Worm (Caenorhabditis elegans) whole organism, L1 larva: ENCODE measurements around the gene srm-3.

Experiments
- C16A3.4 ChIP-seq: fragments of 150-350 bp; optimal IDR thresholded peaks from 2 replicates; lab custom pipeline; 2014; ENCODE audit warnings: missing biosample characterization, missing genetic modification characterization
- C34B4.2 ChIP-seq: sonication (generic microtip); optimal IDR thresholded peaks from 2 replicates; lab custom pipeline; 2017; ENCODE audit warnings: mild to moderate bottlenecking, missing genetic modification characterization, missing compliant biosample characterization
- F16B12.6 ChIP-seq: fragments of 150-350 bp; optimal IDR thresholded peaks from 2 replicates; lab custom pipeline; 2014; ENCODE audit warnings: missing biosample characterization, missing genetic modification characterization
- aly-2 ChIP-seq: fragments of 150-350 bp; optimal IDR thresholded peaks from 2 replicates; lab custom pipeline; 2014; ENCODE audit warnings: missing biosample characterization, missing genetic modification characterization
- blmp-1 ChIP-seq: fragments of 150-350 bp; optimal IDR thresholded peaks from 2 replicates; lab custom pipeline; 2014; ENCODE audit warnings: missing biosample characterization, missing genetic modification characterization
- dpl-1 ChIP-seq, 3 experiments: fragments of 150-350 bp in 2 of 3; sonication (generic microtip) in 1 of 3; optimal IDR thresholded peaks; 2 replicates each; lab custom pipeline; 2014 to 2017; ENCODE audit warnings: missing biosample characterization in 3 of 3, missing genetic modification characterization in 3 of 3, missing genetic modification reagents in 3 of 3
- dsc-1 ChIP-seq: sonication (generic microtip); optimal IDR thresholded peaks from 2 replicates; lab custom pipeline; 2016; ENCODE audit warnings: mild to moderate bottlenecking, missing genetic modification characterization, missing compliant biosample characterization
- efl-1 ChIP-seq, 4 experiments: fragments of 150-350 bp; optimal IDR thresholded peaks in 3 of 4; peaks in 1 of 4; 1 replicate in 1 of 4; 2 replicates in 3 of 4; lab custom pipeline; 2014; ENCODE audit warnings: missing biosample characterization in 2 of 4, missing genetic modification characterization in 2 of 4, missing genetic modification reagents in 2 of 4
- egl-13 ChIP-seq: sonication (generic microtip); optimal IDR thresholded peaks from 2 replicates; lab custom pipeline; 2016; ENCODE audit warnings: missing genotype, missing genetic modification reagents, missing genetic modification characterization, missing compliant biosample characterization
- egl-27 ChIP-seq, 2 experiments: fragments of 150-350 bp in 1 of 2; sonication (generic microtip); optimal IDR thresholded peaks; 3 replicates each; lab custom pipeline; 2017 to 2018; ENCODE audit warnings: missing biosample characterization in 2 of 2, missing genetic modification characterization in 2 of 2, missing genetic modification reagents in 2 of 2
- elt-2 ChIP-seq: sonication (generic microtip); optimal IDR thresholded peaks from 2 replicates; lab custom pipeline; 2016; ENCODE audit warnings: missing genetic modification characterization, mild to moderate bottlenecking, inconsistent platforms, missing compliant biosample characterization, missing genetic modification reagents
- fkh-10 ChIP-seq: sonication (generic microtip); optimal IDR thresholded peaks from 2 replicates; lab custom pipeline; 2017; ENCODE audit warnings: missing biosample characterization, missing genetic modification reagents, missing genetic modification characterization
- fos-1 ChIP-seq: fragments of 150-350 bp; optimal IDR thresholded peaks from 2 replicates; lab custom pipeline; 2014; ENCODE audit warnings: missing biosample characterization, missing genetic modification characterization
- grh-1 ChIP-seq: fragments of 200-800 bp; sonication (Bioruptor generic); IDR thresholded peaks from 2 replicates; pipeline ENCODE4 v1.3.6; 2022; ENCODE audit warnings: missing genetic modification reagents, missing genetic modification characterization, missing compliant biosample characterization
- hlh-4 ChIP-seq: sonication (generic microtip); optimal IDR thresholded peaks from 2 replicates; lab custom pipeline; 2016; ENCODE audit warnings: mild to moderate bottlenecking, missing genetic modification characterization, missing compliant biosample characterization
- isw-1 ChIP-seq: fragments of 200-800 bp; sonication (Bioruptor generic); IDR thresholded peaks from 2 replicates; pipeline ENCODE4 v1.3.6; 2022; ENCODE audit warnings: missing genetic modification characterization, missing compliant biosample characterization
- lin-14 ChIP-seq: fragments of 200-800 bp; sonication (Bioruptor generic); optimal IDR thresholded peaks from 2 replicates; lab custom pipeline; 2018; ENCODE audit warnings: mild to moderate bottlenecking, missing genetic modification characterization, moderate library complexity, missing compliant biosample characterization
- lin-35 ChIP-seq, 2 experiments: fragments of 150-350 bp; optimal IDR thresholded peaks; 2 replicates each; lab custom pipeline; 2014; ENCODE audit warnings: missing biosample characterization in 2 of 2, missing genetic modification characterization in 2 of 2, missing genetic modification reagents in 2 of 2
- lir-3 ChIP-seq: sonication (generic microtip); optimal IDR thresholded peaks from 2 replicates; lab custom pipeline; 2016; ENCODE audit warnings: mild to moderate bottlenecking, missing genetic modification characterization, moderate library complexity, missing compliant biosample characterization; ENCODE audit not compliant: poor library complexity
- mab-9 ChIP-seq: fragments of 200-800 bp; sonication (Bioruptor generic); IDR thresholded peaks from 2 replicates; pipeline ENCODE4 v1.3.6; 2022; ENCODE audit warnings: missing genetic modification reagents, missing genetic modification characterization, missing compliant biosample characterization
- mef-2 ChIP-seq: fragments of 150-350 bp; optimal IDR thresholded peaks from 2 replicates; lab custom pipeline; 2014; ENCODE audit warnings: missing biosample characterization, missing genetic modification characterization
- mep-1 ChIP-seq: fragments of 150-350 bp; optimal IDR thresholded peaks from 2 replicates; lab custom pipeline; 2014; ENCODE audit warnings: missing biosample characterization, missing genetic modification characterization
- nhr-11 ChIP-seq: fragments of 150-350 bp; optimal IDR thresholded peaks from 2 replicates; lab custom pipeline; 2014; ENCODE audit warnings: missing biosample characterization, missing genetic modification characterization
- nhr-19 ChIP-seq: fragments of 200-800 bp; sonication (Bioruptor generic); conservative IDR thresholded peaks from 2 replicates; pipeline ENCODE4 v1.3.6; 2022; ENCODE audit warnings: missing genetic modification characterization, missing compliant biosample characterization
- nhr-20 ChIP-seq: sonication (generic microtip); optimal IDR thresholded peaks from 2 replicates; lab custom pipeline; 2016; ENCODE audit warnings: mild to moderate bottlenecking, missing genetic modification characterization, missing compliant biosample characterization
- nhr-28 ChIP-seq: fragments of 150-350 bp; optimal IDR thresholded peaks from 2 replicates; lab custom pipeline; 2014; ENCODE audit warnings: missing biosample characterization, missing genetic modification characterization
- nhr-76 ChIP-seq: sonication (generic microtip); optimal IDR thresholded peaks from 2 replicates; lab custom pipeline; 2017; ENCODE audit warnings: missing biosample characterization, missing genetic modification characterization
- nhr-84 ChIP-seq: sonication (generic microtip); optimal IDR thresholded peaks from 2 replicates; lab custom pipeline; 2017; ENCODE audit warnings: missing biosample characterization, missing genetic modification characterization
- nhr-85 ChIP-seq: sonication (generic microtip); peaks from one replicate; lab custom pipeline; 2016; ENCODE audit warnings: missing genetic modification characterization, inconsistent platforms, missing compliant biosample characterization
- nhr-90 ChIP-seq: sonication (generic microtip); optimal IDR thresholded peaks from 2 replicates; lab custom pipeline; 2016; ENCODE audit warnings: mild to moderate bottlenecking, missing genetic modification characterization, missing compliant biosample characterization; ENCODE audit not compliant: poor library complexity
- pax-3 ChIP-seq: fragments of 200-800 bp; sonication (Bioruptor generic); optimal IDR thresholded peaks from 2 replicates; lab custom pipeline; 2018; ENCODE audit warnings: mild to moderate bottlenecking, missing genetic modification characterization, moderate library complexity, missing compliant biosample characterization
- pqm-1 ChIP-seq: sonication (generic microtip); optimal IDR thresholded peaks from 3 replicates; lab custom pipeline; 2017; ENCODE audit warnings: missing biosample characterization, missing genetic modification characterization
- snu-23 ChIP-seq: sonication (generic microtip); optimal IDR thresholded peaks from 2 replicates; lab custom pipeline; 2016; ENCODE audit warnings: missing genetic modification characterization, missing compliant biosample characterization
- sox-4 ChIP-seq: sonication (generic microtip); optimal IDR thresholded peaks from 2 replicates; lab custom pipeline; 2016; ENCODE audit warnings: missing genetic modification characterization, missing compliant biosample characterization
- tbx-2 ChIP-seq: sonication (generic microtip); optimal IDR thresholded peaks from 2 replicates; lab custom pipeline; 2016; ENCODE audit warnings: missing genetic modification characterization, missing compliant biosample characterization
- tlp-1 ChIP-seq: fragments of 150-350 bp; optimal IDR thresholded peaks from 2 replicates; lab custom pipeline; 2014; ENCODE audit warnings: missing biosample characterization, missing genetic modification characterization
- unc-130 ChIP-seq: fragments of 150-350 bp; optimal IDR thresholded peaks from 2 replicates; lab custom pipeline; 2017; ENCODE audit warnings: missing biosample characterization, missing genetic modification characterization, inconsistent platforms
- unc-30 ChIP-seq: sonication (generic microtip); optimal IDR thresholded peaks from 2 replicates; lab custom pipeline; 2017; ENCODE audit warnings: missing biosample characterization, missing genetic modification characterization
- unc-62 ChIP-seq: fragments of 150-350 bp; optimal IDR thresholded peaks from 2 replicates; lab custom pipeline; 2014; ENCODE audit warnings: missing biosample characterization, missing genetic modification reagents, missing genetic modification characterization
- unc-98 ChIP-seq: fragments of 200-800 bp; sonication (Bioruptor generic); IDR thresholded peaks from 2 replicates; pipeline ENCODE4 v1.3.6; 2022; ENCODE audit warnings: missing genetic modification characterization, missing compliant biosample characterization
- zag-1 ChIP-seq: fragments of 150-350 bp; optimal IDR thresholded peaks from 2 replicates; lab custom pipeline; 2014; ENCODE audit warnings: missing biosample characterization, missing genetic modification characterization
- zip-4 ChIP-seq: fragments of 200-800 bp; sonication (Bioruptor generic); optimal IDR thresholded peaks from 2 replicates; lab custom pipeline; 2018; ENCODE audit warnings: mild to moderate bottlenecking, missing genetic modification characterization, moderate library complexity, missing compliant biosample characterization
- ztf-4 ChIP-seq: fragments of 150-350 bp; optimal IDR thresholded peaks from 2 replicates; lab custom pipeline; 2014; ENCODE audit warnings: missing biosample characterization, missing genetic modification characterization

srm-3 gene

ce11 chrIV:9677226-9677992 lies 28.6 kb downstream of the srm-3 start (continued):
- TF ChIP-seq lin-14 (GFP tag; lab: Kevin White, UChicago) (peak; percentile 95), dsc-1 (peak; percentile 60), unc-62 (GFP tag; lab: Kevin White, UChicago) (no peak), nhr-19 (GFP tag; lab: Robert Waterston, UW) (peak; percentile 55), ztf-4 (peak; percentile 41), nhr-84 (no peak), unc-30 (no peak), aly-2 (tag; lab: Kevin White, UChicago) (no peak), unc-98 (GFP tag; lab: Robert Waterston, UW) (no peak), mab-9 (GFP tag; lab: Robert Waterston, UW) (no peak), sox-4 (tag; lab: Kevin White, UChicago) (peak; percentile 30), egl-27 (tag; optimal IDR thresholded peaks at IDR 0.05; lab: Kevin White, UChicago) (peak; percentile 1 to 23), nhr-20 (peak; percentile 96)

DNA sequence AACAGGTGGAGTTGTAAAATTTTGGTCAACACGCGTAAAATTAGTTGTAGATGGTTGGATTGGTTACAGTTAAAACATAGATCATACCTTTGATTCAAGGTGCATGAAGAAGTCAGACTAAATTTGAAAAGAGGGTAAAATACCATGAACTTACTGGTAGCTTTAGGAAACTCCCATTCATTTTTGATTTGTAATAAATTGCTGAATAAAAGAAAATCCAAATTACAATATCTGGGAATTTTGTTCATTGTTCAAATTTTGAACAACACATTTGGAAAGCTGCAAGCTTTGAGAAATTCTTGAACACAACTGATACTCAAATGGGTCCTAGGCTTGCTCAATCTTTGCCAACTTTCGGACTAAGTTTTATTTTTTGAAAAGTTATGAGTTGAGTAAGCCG lies 29.2 kb downstream of the srm-3 start:
- TF ChIP-seq F16B12.6 (tag; lab: Kevin White, UChicago) (no peak), unc-30 (no peak), nhr-11 (tag; lab: Kevin White, UChicago) (no peak), pax-3 (tag; lab: Kevin White, UChicago) (no peak), dpl-1 (GFP tag; optimal IDR thresholded peaks at IDR 0.05; lab: Kevin White, UChicago) (no peak), zip-4 (GFP tag; lab: Kevin White, UChicago) (no peak), nhr-85 (tag; lab: Kevin White, UChicago) (no peak), grh-1 (GFP tag; lab: Robert Waterston, UW) (no peak), dsc-1 (no peak)

DNA sequence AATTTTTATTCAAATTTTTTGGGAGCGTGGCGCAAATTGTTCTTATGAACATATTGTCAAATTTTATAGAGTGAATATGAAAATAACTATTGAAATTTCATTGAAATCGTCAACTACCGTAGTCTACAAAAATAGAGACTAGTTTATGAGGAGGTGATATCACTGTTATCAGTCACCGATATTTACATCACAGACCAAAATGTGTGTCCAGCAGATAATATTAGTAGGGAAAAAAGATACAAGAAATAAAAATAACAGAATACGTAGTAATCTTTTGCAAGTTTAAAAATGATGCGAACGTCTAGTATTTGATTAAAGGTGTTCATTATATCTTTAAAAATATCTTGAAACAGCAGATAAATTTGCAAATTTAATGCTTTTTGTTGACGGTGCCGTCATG lies 30.5 kb downstream of the srm-3 start:
- TF ChIP-seq unc-30: no peak
- TF ChIP-seq efl-1 (optimal IDR thresholded peaks at IDR 0.05; lab: Kevin White, UChicago): no peak
- TF ChIP-seq efl-1 (GFP tag; optimal IDR thresholded peaks at IDR 0.05 in 1 of 2; lab: Kevin White, UChicago): no peak
- TF ChIP-seq fos-1: no peak
- no peak for TF ChIP-seq tlp-1 (tag; lab: Kevin White, UChicago)
- TF ChIP-seq nhr-85 (tag; lab: Kevin White, UChicago): peak; percentile 30
- TF ChIP-seq elt-2: no peak
- no peak for TF ChIP-seq lin-35 (GFP tag; optimal IDR thresholded peaks at IDR 0.05; lab: Kevin White, UChicago)
- TF ChIP-seq nhr-84: no peak
- TF ChIP-seq nhr-28: no peak
- TF ChIP-seq, all 84 proteins: peak for 1

ce11 chrIV:9680841-9681240 lies 32.1 kb downstream of the srm-3 start, which contains the start of gene ins-8:
TSS of gene ins-8 (minus strand) at chrIV:9680941.
- TF ChIP-seq zag-1 (tag; lab: Kevin White, UChicago) (no peak), mep-1 (tag; lab: Kevin White, UChicago) (no peak), C34B4.2 (tag; lab: Kevin White, UChicago) (no peak), nhr-90 (tag; lab: Kevin White, UChicago) (no peak), blmp-1 (tag; lab: Kevin White, UChicago) (no peak), C16A3.4 (tag; lab: Kevin White, UChicago) (no peak), lir-3 (tag; lab: Kevin White, UChicago) (no peak), hlh-4 (no peak), egl-13 (tag; lab: Kevin White, UChicago) (no peak), pqm-1 (no peak), fkh-10 (GFP tag; lab: Kevin White, UChicago) (no peak), egl-27 (tag; optimal IDR thresholded peaks at IDR 0.05; lab: Kevin White, UChicago) (no peak), unc-130 (no peak), snu-23 (GFP tag; lab: Kevin White, UChicago) (no peak), mef-2 (tag; lab: Kevin White, UChicago) (no peak), nhr-28 (no peak), nhr-76 (tag; lab: Kevin White, UChicago) (no peak), elt-2 (no peak), tbx-2 (tag; lab: Kevin White, UChicago) (no peak), isw-1 (GFP tag; lab: Robert Waterston, UW) (no peak)
